Fruit fly (Drosophila melanogaster) whole organism, embryonic: Measurements from ENCODE around the gene Prosbeta2.

Source experiments
- Abd-B ChIP-seq: fragments of 200-800 bp; sonication (Bioruptor generic); optimal IDR thresholded peaks from 2 replicates; lab custom pipeline; 2018; ENCODE audit warnings: missing biosample characterization, mild to moderate bottlenecking, missing genetic modification characterization, moderate library complexity
- Adf1 ChIP-seq: fragments of 200-800 bp; sonication (Bioruptor generic); IDR thresholded peaks from 2 replicates; pipeline ENCODE4 v1.3.6; 2022; ENCODE audit warnings: missing biosample characterization, missing genetic modification characterization
- Asciz ChIP-seq: fragments of 200-800 bp; sonication (Bioruptor generic); optimal IDR thresholded peaks from 2 replicates; lab custom pipeline; 2017; ENCODE audit warnings: missing biosample characterization, mild to moderate bottlenecking, missing genetic modification characterization, missing genetic modification reagents
- Atf-2 ChIP-seq: fragments of 200-800 bp; sonication (Bioruptor generic); optimal IDR thresholded peaks from 2 replicates; lab custom pipeline; 2016; ENCODE audit warnings: missing biosample characterization, missing genetic modification characterization
- CG12071 ChIP-seq: fragments of 200-800 bp; sonication (Bioruptor generic); optimal IDR thresholded peaks from 3 replicates; lab custom pipeline; 2018; ENCODE audit warnings: missing biosample characterization, mild to moderate bottlenecking, missing genetic modification characterization
- CG12769 ChIP-seq: fragments of 200-800 bp; sonication (Bioruptor generic); optimal IDR thresholded peaks from 2 replicates; lab custom pipeline; 2019; ENCODE audit warnings: missing biosample characterization, mild to moderate bottlenecking, missing genetic modification characterization, moderate library complexity
- CG13624 ChIP-seq: fragments of 200-800 bp; sonication (Bioruptor generic); optimal IDR thresholded peaks from 2 replicates; lab custom pipeline; 2016; ENCODE audit warnings: missing biosample characterization, missing genetic modification characterization
- CG14710 ChIP-seq: fragments of 200-800 bp; sonication (Bioruptor generic); optimal IDR thresholded peaks from 3 replicates; lab custom pipeline; 2019; ENCODE audit warnings: missing biosample characterization, mild to moderate bottlenecking, missing genetic modification characterization, moderate library complexity
- CG1603 ChIP-seq: fragments of 200-800 bp; sonication (Bioruptor generic); optimal IDR thresholded peaks from 2 replicates; lab custom pipeline; 2019; ENCODE audit warnings: missing biosample characterization, mild to moderate bottlenecking, missing genetic modification characterization, moderate library complexity
- CG18764 ChIP-seq: fragments of 200-800 bp; sonication (Bioruptor generic); optimal IDR thresholded peaks from 3 replicates; lab custom pipeline; 2016; ENCODE audit warnings: missing biosample characterization, missing genetic modification characterization
- CG31441 ChIP-seq: fragments of 200-800 bp; sonication (Bioruptor generic); IDR thresholded peaks from 2 replicates; pipeline ENCODE4 v1.3.6; 2022; ENCODE audit warnings: missing biosample characterization, missing genetic modification characterization
- CG32772 ChIP-seq: fragments of 200-800 bp; sonication (Bioruptor generic); IDR thresholded peaks from 2 replicates; pipeline ENCODE4 v1.3.6; 2022; ENCODE audit warnings: missing biosample characterization, missing genetic modification characterization
- CG4404 ChIP-seq: fragments of 200-800 bp; sonication (Bioruptor generic); IDR thresholded peaks from 2 replicates; pipeline ENCODE4 v1.3.6; 2022; ENCODE audit warnings: missing biosample characterization, missing genetic modification characterization
- CG4854 ChIP-seq: fragments of 200-800 bp; sonication (Bioruptor generic); optimal IDR thresholded peaks from 2 replicates; lab custom pipeline; 2016; ENCODE audit warnings: missing biosample characterization, missing genetic modification characterization, inconsistent platforms
- CG7556 ChIP-seq: fragments of 200-800 bp; sonication (Bioruptor generic); optimal IDR thresholded peaks from 2 replicates; lab custom pipeline; 2017; ENCODE audit warnings: missing biosample characterization, mild to moderate bottlenecking, missing genetic modification characterization
- CG7839 ChIP-seq: fragments of 200-800 bp; sonication (Bioruptor generic); optimal IDR thresholded peaks from 3 replicates; lab custom pipeline; 2018; ENCODE audit warnings: missing biosample characterization, mild to moderate bottlenecking, missing genetic modification characterization, moderate library complexity
- CG7963 ChIP-seq: fragments of 200-800 bp; sonication (Bioruptor generic); IDR thresholded peaks from 3 replicates; pipeline ENCODE4 v1.3.6; 2022; ENCODE audit warnings: missing biosample characterization, missing genetic modification characterization; ENCODE audit not compliant: partially characterized antibody
- CG8388 ChIP-seq: fragments of 200-800 bp; sonication (Bioruptor generic); optimal IDR thresholded peaks from 2 replicates; lab custom pipeline; 2019; ENCODE audit warnings: missing biosample characterization, mild to moderate bottlenecking, missing genetic modification characterization, moderate library complexity
- CG8944 ChIP-seq: fragments of 200-800 bp; sonication (Bioruptor generic); optimal IDR thresholded peaks from 3 replicates; lab custom pipeline; 2016; ENCODE audit warnings: missing biosample characterization, missing genetic modification characterization
- CrebB ChIP-seq: fragments of 200-800 bp; sonication (Bioruptor generic); optimal IDR thresholded peaks from 3 replicates; lab custom pipeline; 2018; ENCODE audit warnings: missing biosample characterization, mild to moderate bottlenecking, missing genetic modification characterization
- D ChIP-seq, 2 experiments: fragments of 200-800 bp in 1 of 2; fragments of >200 bp in 1 of 2; sonication (Bioruptor generic) in 1 of 2; optimal IDR thresholded peaks; 2 replicates in 1 of 2; 3 replicates in 1 of 2; lab custom pipeline; 2017; ENCODE audit warnings: mild to moderate bottlenecking in 1 of 2, missing biosample characterization in 1 of 2, missing genetic modification characterization in 1 of 2, missing genetic modification reagents in 1 of 2
- Eip74EF ChIP-seq, 2 experiments: fragments of 200-800 bp in 1 of 2; fragments of >200 bp in 1 of 2; sonication (Bioruptor generic) in 1 of 2; optimal IDR thresholded peaks; 2 replicates each; lab custom pipeline; 2017 to 2019; ENCODE audit warnings: missing biosample characterization in 2 of 2, missing genetic modification characterization in 2 of 2, mild to moderate bottlenecking in 1 of 2, moderate library complexity in 1 of 2
- HHEX ChIP-seq: fragments of 200-800 bp; sonication (Bioruptor generic); optimal IDR thresholded peaks from 3 replicates; lab custom pipeline; 2017; ENCODE audit warnings: missing biosample characterization, mild to moderate bottlenecking, missing genetic modification characterization, missing genetic modification reagents
- HLH4C ChIP-seq: fragments of 200-800 bp; sonication (Bioruptor generic); IDR thresholded peaks from 3 replicates; pipeline ENCODE4 v1.3.6; 2022; ENCODE audit warnings: missing biosample characterization, missing genetic modification characterization; ENCODE audit not compliant: partially characterized antibody
- Jarid2 ChIP-seq: fragments of 200-800 bp; sonication (Bioruptor generic); optimal IDR thresholded peaks from 3 replicates; lab custom pipeline; 2017; ENCODE audit warnings: mild to moderate bottlenecking, missing biosample characterization, missing genetic modification reagents, missing genetic modification characterization
- Meics ChIP-seq: fragments of 200-800 bp; sonication (Bioruptor generic); optimal IDR thresholded peaks from 2 replicates; lab custom pipeline; 2017; ENCODE audit warnings: missing biosample characterization, mild to moderate bottlenecking, missing genetic modification characterization
- NFAT ChIP-seq: fragments of 200-800 bp; sonication (Bioruptor generic); IDR thresholded peaks from 2 replicates; pipeline ENCODE4 v1.3.6; 2022; ENCODE audit warnings: missing biosample characterization, missing genetic modification characterization
- Opbp ChIP-seq: fragments of 200-800 bp; sonication (Bioruptor generic); IDR thresholded peaks from 3 replicates; pipeline ENCODE4 v1.3.6; 2022; ENCODE audit warnings: missing biosample characterization, missing genetic modification characterization; ENCODE audit not compliant: partially characterized antibody
- Sin3A ChIP-seq: fragments of >200 bp; optimal IDR thresholded peaks from 2 replicates; lab custom pipeline; 2018
- amos ChIP-seq: fragments of 200-800 bp; sonication (Bioruptor generic); IDR thresholded peaks from 2 replicates; pipeline ENCODE4 v1.3.6; 2022; ENCODE audit warnings: missing biosample characterization, missing genetic modification characterization; ENCODE audit not compliant: partially characterized antibody
- chinmo ChIP-seq: fragments of 200-800 bp; sonication (Bioruptor generic); IDR thresholded peaks from 4 replicates; pipeline ENCODE4 v1.3.6; 2022; ENCODE audit warnings: missing biosample characterization, missing genetic modification characterization; ENCODE audit not compliant: partially characterized antibody
- crp ChIP-seq, 2 experiments: fragments of 200-800 bp; sonication (Bioruptor generic); optimal IDR thresholded peaks; 2 replicates in 1 of 2; 3 replicates in 1 of 2; lab custom pipeline; 2017; ENCODE audit warnings: missing biosample characterization in 2 of 2, missing genetic modification characterization in 2 of 2, mild to moderate bottlenecking in 1 of 2, moderate library complexity in 1 of 2
- dmrt99B ChIP-seq: fragments of 200-800 bp; sonication (Bioruptor generic); optimal IDR thresholded peaks from 2 replicates; lab custom pipeline; 2018; ENCODE audit warnings: missing biosample characterization, mild to moderate bottlenecking, missing genetic modification characterization, moderate library complexity
- gsb ChIP-seq: fragments of 200-800 bp; sonication (Bioruptor generic); IDR thresholded peaks from 2 replicates; pipeline ENCODE4 v1.3.6; 2022; ENCODE audit warnings: missing biosample characterization, missing genetic modification characterization
- gsb-n ChIP-seq: fragments of 200-800 bp; sonication (Bioruptor generic); optimal IDR thresholded peaks from 3 replicates; lab custom pipeline; 2018; ENCODE audit warnings: missing biosample characterization, mild to moderate bottlenecking, missing genetic modification characterization
- klu ChIP-seq: fragments of 200-800 bp; sonication (Bioruptor generic); IDR thresholded peaks from 2 replicates; pipeline ENCODE4 v1.3.6; 2022; ENCODE audit warnings: missing biosample characterization, missing genetic modification characterization
- knrl ChIP-seq: fragments of 200-800 bp; sonication (Bioruptor generic); IDR thresholded peaks from 3 replicates; pipeline ENCODE4 v1.3.6; 2022; ENCODE audit warnings: missing biosample characterization, missing genetic modification characterization; ENCODE audit not compliant: partially characterized antibody
- lola ChIP-seq, 3 experiments: fragments of >200 bp in 2 of 3; fragments of 200-800 bp in 1 of 3; sonication (Bioruptor generic) in 1 of 3; optimal IDR thresholded peaks; 2 replicates each; lab custom pipeline; 2017 to 2019; ENCODE audit warnings: missing biosample characterization in 3 of 3, missing genetic modification characterization in 3 of 3, mild to moderate bottlenecking in 1 of 3, moderate library complexity in 1 of 3
- mirr ChIP-seq: fragments of 200-800 bp; sonication (Bioruptor generic); optimal IDR thresholded peaks from 3 replicates; lab custom pipeline; 2018; ENCODE audit warnings: missing biosample characterization, mild to moderate bottlenecking, missing genetic modification characterization
- nau ChIP-seq: fragments of 200-800 bp; sonication (Bioruptor generic); optimal IDR thresholded peaks from 3 replicates; lab custom pipeline; 2017; ENCODE audit warnings: missing biosample characterization, mild to moderate bottlenecking, missing genetic modification characterization, missing genetic modification reagents
- prd ChIP-seq, 3 experiments: fragments of >200 bp in 2 of 3; fragments of 200-800 bp in 1 of 3; sonication (Bioruptor generic) in 1 of 3; optimal IDR thresholded peaks in 2 of 3; IDR thresholded peaks in 1 of 3; 2 replicates in 2 of 3; 3 replicates in 1 of 3; pipeline versions ENCODE4 v1.3.6 to Lab custom; 2017 to 2022; ENCODE audit warnings: missing biosample characterization in 1 of 3, missing genetic modification characterization in 1 of 3
- rib ChIP-seq: fragments of 200-800 bp; sonication (Bioruptor generic); IDR thresholded peaks from 2 replicates; pipeline ENCODE4 v1.3.6; 2022; ENCODE audit warnings: missing biosample characterization, missing genetic modification characterization
- sens-2 ChIP-seq: fragments of 200-800 bp; sonication (Bioruptor generic); IDR thresholded peaks from 2 replicates; pipeline ENCODE4 v1.3.6; 2022; ENCODE audit warnings: missing biosample characterization, missing genetic modification characterization
- sim ChIP-seq: fragments of 200-800 bp; sonication (Bioruptor generic); IDR thresholded peaks from 2 replicates; pipeline ENCODE4 v1.3.6; 2022; ENCODE audit warnings: missing biosample characterization, missing genetic modification characterization
- sima ChIP-seq: fragments of 200-800 bp; sonication (Bioruptor generic); optimal IDR thresholded peaks from 2 replicates; lab custom pipeline; 2016; ENCODE audit warnings: missing biosample characterization, missing genetic modification characterization
- slp2 ChIP-seq: fragments of 200-800 bp; sonication (Bioruptor generic); optimal IDR thresholded peaks from 2 replicates; lab custom pipeline; 2016; ENCODE audit warnings: missing biosample characterization, missing genetic modification characterization
- vfl ChIP-seq: fragments of 200-800 bp; sonication (Bioruptor generic); optimal IDR thresholded peaks from 2 replicates; lab custom pipeline; 2016; ENCODE audit warnings: missing biosample characterization, missing genetic modification characterization

Prosbeta2 gene

DNA sequence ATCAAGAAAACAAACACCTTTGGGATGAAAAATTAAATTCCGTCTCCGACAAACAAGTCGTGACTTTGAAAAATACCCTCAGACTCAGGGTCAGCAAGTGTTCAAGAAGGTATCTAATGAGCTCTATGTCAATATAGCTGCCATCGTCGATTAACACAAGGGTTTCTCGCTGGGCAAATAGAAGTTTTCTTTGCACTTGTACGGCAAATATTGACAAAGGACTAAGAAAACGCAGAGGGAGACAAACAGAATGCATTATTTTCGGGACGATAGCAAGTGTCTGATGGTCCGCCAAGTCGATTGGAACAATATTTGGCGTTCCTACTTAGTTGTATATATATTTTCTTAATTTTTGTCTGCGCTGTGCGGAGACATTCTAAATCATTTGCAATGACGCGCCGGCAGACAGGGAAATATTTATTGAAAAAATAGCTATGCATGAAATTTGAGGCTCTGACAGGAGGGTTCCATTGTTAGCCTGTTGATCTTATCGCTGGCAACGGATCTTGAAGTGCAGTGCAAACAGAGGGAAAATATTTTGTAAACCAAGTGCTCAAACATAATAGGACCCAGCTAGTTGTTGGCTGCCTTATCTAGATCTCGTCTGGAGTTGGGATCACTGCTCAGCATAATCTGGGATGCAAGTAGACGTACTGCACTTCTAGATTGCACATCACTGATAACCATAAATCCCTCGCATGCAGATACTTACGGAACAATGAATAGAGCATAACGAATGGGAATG, 43.3 kb upstream of the Prosbeta2 start (continued):
- peak; percentile 16 for TF ChIP-seq CrebB (tag; lab: Kevin White, UChicago)
- TF ChIP-seq sens-2 = no peak
- TF ChIP-seq CG7839 (tag; lab: Kevin White, UChicago) = no peak
- TF ChIP-seq CG8944 (GFP tag; lab: Kevin White, UChicago) = no peak
- no peak for TF ChIP-seq crp (GFP tag; optimal IDR thresholded peaks at IDR 0.05; lab: Kevin White, UChicago)
- TF ChIP-seq CG32772 (GFP tag; lab: Robert Waterston, UW) = no peak
- no peak for TF ChIP-seq klu (GFP tag; lab: Robert Waterston, UW)
- no peak for TF ChIP-seq Jarid2
- no peak for TF ChIP-seq gsb
- TF ChIP-seq sim (GFP tag; lab: Robert Waterston, UW) = no peak
- no peak for TF ChIP-seq Opbp (GFP tag; lab: Robert Waterston, UW)
- TF ChIP-seq Abd-B (GFP tag; lab: Kevin White, UChicago) = no peak
- no peak for TF ChIP-seq CG12769 (tag; lab: Kevin White, UChicago)
- TF ChIP-seq CG12071 = no peak
- peak; percentile 65 for TF ChIP-seq D (optimal IDR thresholded peaks at IDR 0.05; lab: Kevin White, UChicago)
- peak; percentile 47 for TF ChIP-seq D (GFP tag; optimal IDR thresholded peaks at IDR 0.05; lab: Kevin White, UChicago)
- no peak for TF ChIP-seq dmrt99B (tag; lab: Kevin White, UChicago)
- TF ChIP-seq Meics (GFP tag; lab: Kevin White, UChicago) = no peak
- TF ChIP-seq CG31441 (GFP tag; lab: Robert Waterston, UW) = peak; percentile 52
- TF ChIP-seq CG8388 (GFP tag; lab: Kevin White, UChicago) = no peak
- no peak for TF ChIP-seq Sin3A
- TF ChIP-seq Atf-2 = peak; percentile 21
- TF ChIP-seq Eip74EF (GFP tag; optimal IDR thresholded peaks at IDR 0.05; lab: Kevin White, UChicago) = no peak
- peak; percentile 54 for TF ChIP-seq CG1603 (tag; lab: Kevin White, UChicago)
- TF ChIP-seq CG14710 (tag; lab: Kevin White, UChicago) = peak; percentile 72
- peak in 1 of 3 experiments; percentile 81 for TF ChIP-seq lola (GFP tag; optimal IDR thresholded peaks at IDR 0.05; lab: Kevin White, UChicago)
- TF ChIP-seq slp2 = no peak
- TF ChIP-seq HHEX (GFP tag; lab: Kevin White, UChicago) = no peak
- TF ChIP-seq CG7963 (GFP tag; lab: Robert Waterston, UW) = no peak
- TF ChIP-seq CG18764 (GFP tag; lab: Kevin White, UChicago) = peak; percentile 35
- TF ChIP-seq sima (GFP tag; lab: Kevin White, UChicago) = no peak
- no peak for TF ChIP-seq vfl (GFP tag; lab: Kevin White, UChicago)
- TF ChIP-seq amos = no peak
- no peak for TF ChIP-seq nau (GFP tag; lab: Kevin White, UChicago)
- no peak for TF ChIP-seq Adf1
- no peak for TF ChIP-seq CG13624 (GFP tag; lab: Kevin White, UChicago)
- TF ChIP-seq rib = no peak
- TF ChIP-seq CG4404 (GFP tag; lab: Robert Waterston, UW) = no peak
- no peak for TF ChIP-seq prd (optimal IDR thresholded peaks at IDR 0.05; lab: Kevin White, UChicago)
- peak; percentile 55; the same call in 2 of the 3 replicates for TF ChIP-seq prd (GFP tag; IDR thresholded peaks at IDR 0.05; lab: Robert Waterston, UW)
- no peak for TF ChIP-seq knrl (GFP tag; lab: Robert Waterston, UW)
- TF ChIP-seq Asciz (GFP tag; lab: Kevin White, UChicago) = peak; percentile 27
- TF ChIP-seq chinmo (GFP tag; lab: Robert Waterston, UW) = no peak
- peak; percentile 36 for TF ChIP-seq gsb-n (tag; lab: Kevin White, UChicago)
- peak; percentile 14 for TF ChIP-seq CG4854 (GFP tag; lab: Kevin White, UChicago)
- no peak for TF ChIP-seq mirr
- TF ChIP-seq NFAT (GFP tag; lab: Robert Waterston, UW) = no peak
- TF ChIP-seq HLH4C = no peak
- peak; percentile 38 for TF ChIP-seq CG7556 (GFP tag; lab: Kevin White, UChicago)
